Worm (Caenorhabditis elegans) whole organism, L4 larva: ENCODE results near the gene igcm-1.

Source experiments
- D1046.2 ChIP-seq: fragments of 200-800 bp; sonication (Bioruptor generic); IDR thresholded peaks from 2 replicates; pipeline ENCODE4 v1.3.6; 2022; ENCODE audit warnings: missing genetic modification characterization, missing compliant biosample characterization
- F37D6.2 ChIP-seq: sonication (generic microtip); optimal IDR thresholded peaks from 2 replicates; lab custom pipeline; 2016; ENCODE audit warnings: mild to moderate bottlenecking, missing genetic modification characterization, missing compliant biosample characterization
- T20F7.1 ChIP-seq: fragments of 200-800 bp; sonication (Bioruptor generic); optimal IDR thresholded peaks from 2 replicates; lab custom pipeline; 2018; ENCODE audit warnings: mild to moderate bottlenecking, missing genetic modification characterization, missing compliant biosample characterization
- aha-1 ChIP-seq: fragments of 150-350 bp; peaks from one replicate; lab custom pipeline; 2014; ENCODE audit warnings: missing biosample characterization, missing genetic modification characterization
- aly-2 ChIP-seq: sonication (generic microtip); optimal IDR thresholded peaks from 2 replicates; lab custom pipeline; 2018; ENCODE audit warnings: missing biosample characterization, missing genetic modification characterization
- ama-1 ChIP-seq: fragments of 150-350 bp; optimal IDR thresholded peaks from 2 replicates; lab custom pipeline; 2014; ENCODE audit warnings: inconsistent platforms, mixed read lengths
- attf-4 ChIP-seq: sonication (generic microtip); optimal IDR thresholded peaks from 3 replicates; lab custom pipeline; 2017; ENCODE audit warnings: missing biosample characterization, missing genetic modification characterization
- ceh-32 ChIP-seq: sonication (generic microtip); optimal IDR thresholded peaks from 2 replicates; lab custom pipeline; 2016; ENCODE audit warnings: mild to moderate bottlenecking, missing genetic modification characterization, missing compliant biosample characterization; ENCODE audit not compliant: poor library complexity
- ces-1 ChIP-seq: fragments of 150-350 bp; sonication (generic microtip); optimal IDR thresholded peaks from 4 replicates; lab custom pipeline; 2014; ENCODE audit warnings: missing biosample characterization, missing genetic modification reagents, missing genetic modification characterization
- ctbp-1 ChIP-seq: fragments of 200-800 bp; sonication (Bioruptor generic); IDR thresholded peaks from 2 replicates; pipeline ENCODE4 v1.3.6; 2022; ENCODE audit warnings: missing genetic modification reagents, missing genetic modification characterization, missing compliant biosample characterization
- daf-16 ChIP-seq, 3 experiments: sonication (generic microtip); optimal IDR thresholded peaks; 2 replicates each; lab custom pipeline; 2016 to 2017; ENCODE audit warnings: missing genetic modification characterization in 3 of 3, missing genetic modification reagents in 3 of 3, mild to moderate bottlenecking in 2 of 3, missing compliant biosample characterization in 2 of 3, missing biosample characterization in 1 of 3, moderate library complexity in 1 of 3
- dmd-6 ChIP-seq: fragments of 200-800 bp; sonication (Bioruptor generic); IDR thresholded peaks from 2 replicates; pipeline ENCODE4 v1.3.6; 2022; ENCODE audit warnings: missing genetic modification reagents, missing genetic modification characterization, missing compliant biosample characterization
- dve-1 ChIP-seq: sonication (generic microtip); optimal IDR thresholded peaks from 2 replicates; lab custom pipeline; 2017; ENCODE audit warnings: antibody characterized with exemption, mild to moderate bottlenecking, missing genetic modification characterization, missing compliant biosample characterization; ENCODE audit not compliant: insufficient read depth
- fkh-10 ChIP-seq: fragments of 150-350 bp; optimal IDR thresholded peaks from 2 replicates; lab custom pipeline; 2014; ENCODE audit warnings: missing biosample characterization, missing genetic modification reagents, missing genetic modification characterization
- gei-8 ChIP-seq: fragments of 200-800 bp; sonication (Bioruptor generic); optimal IDR thresholded peaks from 2 replicates; lab custom pipeline; 2018; ENCODE audit warnings: mild to moderate bottlenecking, missing genetic modification characterization, missing compliant biosample characterization
- hif-1 ChIP-seq, 2 experiments: sonication (generic microtip); optimal IDR thresholded peaks; 2 replicates each; lab custom pipeline; 2016 to 2017; ENCODE audit warnings: missing compliant biosample characterization in 2 of 2, missing genetic modification characterization in 2 of 2, missing genetic modification reagents in 2 of 2, missing genotype in 2 of 2, mild to moderate bottlenecking in 1 of 2
- hlh-11 ChIP-seq: fragments of 200-800 bp; sonication (Bioruptor generic); optimal IDR thresholded peaks from 2 replicates; lab custom pipeline; 2018; ENCODE audit warnings: mild to moderate bottlenecking, missing genetic modification characterization, missing compliant biosample characterization
- hlh-30 ChIP-seq: sonication (generic microtip); optimal IDR thresholded peaks from 2 replicates; lab custom pipeline; 2017; ENCODE audit warnings: antibody characterized with exemption, mild to moderate bottlenecking, missing genetic modification characterization, missing compliant biosample characterization; ENCODE audit not compliant: insufficient read depth
- hmg-1.1 ChIP-seq: fragments of 200-800 bp; sonication (Bioruptor generic); IDR thresholded peaks from 2 replicates; pipeline ENCODE4 v1.3.6; 2022; ENCODE audit warnings: missing genetic modification reagents, missing genetic modification characterization, missing compliant biosample characterization
- jun-1 ChIP-seq: fragments of 150-350 bp; optimal IDR thresholded peaks from 2 replicates; lab custom pipeline; 2014; ENCODE audit warnings: missing biosample characterization, missing genetic modification reagents, missing genetic modification characterization
- lsy-2 ChIP-seq, 2 experiments: fragments of 150-350 bp in 1 of 2; sonication (generic microtip) in 1 of 2; optimal IDR thresholded peaks; 2 replicates each; lab custom pipeline; 2014 to 2017; ENCODE audit warnings: missing biosample characterization in 2 of 2, missing genetic modification characterization in 2 of 2
- mdl-1 ChIP-seq, 2 experiments: fragments of 150-350 bp in 1 of 2; sonication (generic microtip) in 1 of 2; optimal IDR thresholded peaks; 2 replicates each; lab custom pipeline; 2014 to 2017; ENCODE audit warnings: missing biosample characterization in 2 of 2, missing genetic modification characterization in 2 of 2
- mdt-29 ChIP-seq: fragments of 200-800 bp; sonication (Bioruptor generic); IDR thresholded peaks from 2 replicates; pipeline ENCODE4 v1.3.6; 2022; ENCODE audit warnings: missing genetic modification reagents, missing genetic modification characterization, missing compliant biosample characterization
- mep-1 ChIP-seq: fragments of 150-350 bp; sonication (generic microtip); optimal IDR thresholded peaks from 3 replicates; lab custom pipeline; 2014; ENCODE audit warnings: missing biosample characterization, missing genetic modification characterization
- mes-2 ChIP-seq: sonication (generic microtip); optimal IDR thresholded peaks from 2 replicates; lab custom pipeline; 2016; ENCODE audit warnings: missing genotype, mild to moderate bottlenecking, missing genetic modification characterization, missing compliant biosample characterization; ENCODE audit not compliant: poor library complexity, severe bottlenecking
- mxl-3 ChIP-seq: fragments of 200-800 bp; sonication (Bioruptor generic); optimal IDR thresholded peaks from 2 replicates; lab custom pipeline; 2018; ENCODE audit warnings: mild to moderate bottlenecking, missing genetic modification characterization, missing compliant biosample characterization
- nhr-11 ChIP-seq: fragments of 150-350 bp; optimal IDR thresholded peaks from 2 replicates; lab custom pipeline; 2014; ENCODE audit warnings: missing biosample characterization, missing genetic modification characterization
- nhr-25 ChIP-seq: sonication (generic microtip); optimal IDR thresholded peaks from 2 replicates; lab custom pipeline; 2017; ENCODE audit warnings: missing genetic modification characterization, mild to moderate bottlenecking, missing compliant biosample characterization, antibody characterized with exemption, moderate library complexity, borderline replicate concordance; ENCODE audit not compliant: insufficient read depth
- nhr-28 ChIP-seq: fragments of 150-350 bp; optimal IDR thresholded peaks from 2 replicates; lab custom pipeline; 2014; ENCODE audit warnings: missing biosample characterization, missing genetic modification characterization
- nhr-42 ChIP-seq: fragments of 200-800 bp; sonication (Bioruptor generic); IDR thresholded peaks from 2 replicates; pipeline ENCODE4 v1.3.6; 2022; ENCODE audit warnings: missing genetic modification characterization, missing compliant biosample characterization
- nhr-48 ChIP-seq: sonication (generic microtip); optimal IDR thresholded peaks from 2 replicates; lab custom pipeline; 2016; ENCODE audit warnings: mild to moderate bottlenecking, missing genetic modification characterization, missing compliant biosample characterization
- nhr-6 ChIP-seq: fragments of 150-350 bp; optimal IDR thresholded peaks from 2 replicates; lab custom pipeline; 2014; ENCODE audit warnings: missing biosample characterization, missing genetic modification characterization
- nhr-77 ChIP-seq: fragments of 150-350 bp; optimal IDR thresholded peaks from 2 replicates; lab custom pipeline; 2014; ENCODE audit warnings: missing biosample characterization, missing genetic modification characterization
- pha-4 ChIP-seq, 2 experiments: fragments of 150-350 bp in 1 of 2; fragments of 200-800 bp in 1 of 2; sonication (Bioruptor generic) in 1 of 2; IDR thresholded peaks in 1 of 2; optimal IDR thresholded peaks in 1 of 2; 2 replicates each; pipeline versions ENCODE4 v1.3.6 to Lab custom; 2014 to 2022; ENCODE audit warnings: missing genetic modification characterization in 2 of 2, missing genetic modification reagents in 2 of 2, missing biosample characterization in 1 of 2, missing compliant biosample characterization in 1 of 2
- php-3 ChIP-seq: fragments of 200-800 bp; sonication (Bioruptor generic); IDR thresholded peaks from 2 replicates; pipeline ENCODE4 v1.3.6; 2022; ENCODE audit warnings: missing genetic modification reagents, missing genetic modification characterization, missing compliant biosample characterization
- rbr-2 ChIP-seq: sonication (generic microtip); optimal IDR thresholded peaks from 2 replicates; lab custom pipeline; 2016; ENCODE audit warnings: missing genotype, missing genetic modification characterization, missing compliant biosample characterization
- snpc-4 ChIP-seq: fragments of 150-350 bp; optimal IDR thresholded peaks from 2 replicates; lab custom pipeline; 2014; ENCODE audit warnings: missing biosample characterization, missing genetic modification characterization
- tag-97 ChIP-seq: fragments of 200-800 bp; sonication (Bioruptor generic); IDR thresholded peaks from 2 replicates; pipeline ENCODE4 v1.3.6; 2022; ENCODE audit warnings: missing genetic modification characterization, missing compliant biosample characterization
- unc-62 ChIP-seq, 3 experiments: fragments of 150-350 bp in 1 of 3; sonication (generic microtip); optimal IDR thresholded peaks in 2 of 3; peaks in 1 of 3; 1 replicate in 1 of 3; 2 replicates in 2 of 3; lab custom pipeline; 2014 to 2017; ENCODE audit warnings: missing biosample characterization in 3 of 3, missing genetic modification characterization in 3 of 3, missing genetic modification reagents in 3 of 3, missing genotype in 1 of 3
- zag-1 ChIP-seq: fragments of 150-350 bp; optimal IDR thresholded peaks from 2 replicates; lab custom pipeline; 2014; ENCODE audit warnings: missing biosample characterization, missing genetic modification characterization
- zfp-3 ChIP-seq: fragments of 200-800 bp; sonication (Bioruptor generic); conservative IDR thresholded peaks from 2 replicates; pipeline ENCODE4 v1.3.6; 2022; ENCODE audit warnings: missing genetic modification reagents, missing genetic modification characterization, missing compliant biosample characterization
- zip-11 ChIP-seq: fragments of 200-800 bp; sonication (Bioruptor generic); IDR thresholded peaks from 2 replicates; pipeline ENCODE4 v1.3.6; 2022; ENCODE audit warnings: missing genetic modification characterization, missing compliant biosample characterization
- ztf-7 ChIP-seq: fragments of 150-350 bp; optimal IDR thresholded peaks from 2 replicates; lab custom pipeline; 2014; ENCODE audit warnings: missing biosample characterization, missing genetic modification characterization

The igcm-1 gene

ce11 chrX:828603-829002 is 22.7 kb downstream of the igcm-1 start, which contains the start of gene wdr-54:
Gene wdr-54 (plus strand): TSS chrX:828903.
- TF ChIP-seq mdt-29 (GFP tag; lab: Robert Waterston, UW) (no peak), ama-1 (lab: Kevin White, UChicago) (no peak), zfp-3 (GFP tag; lab: Robert Waterston, UW) (no peak), attf-4 (tag; lab: Kevin White, UChicago) (no peak), jun-1 (tag; lab: Kevin White, UChicago) (no peak), pha-4 (GFP tag; IDR thresholded peaks at IDR 0.05; lab: Robert Waterston, UW) (no peak), pha-4 (tag; optimal IDR thresholded peaks at IDR 0.05; lab: Kevin White, UChicago) (no peak), zag-1 (no peak), nhr-42 (GFP tag; lab: Robert Waterston, UW) (no peak), tag-97 (GFP tag; lab: Robert Waterston, UW) (no peak), aly-2 (tag; lab: Kevin White, UChicago) (no peak), ceh-32 (tag; lab: Kevin White, UChicago) (no peak)

- TF ChIP-seq nhr-48 (tag; lab: Kevin White, UChicago) (peak; percentile 27), nhr-6 (tag; lab: Kevin White, UChicago) (peak; percentile 59), D1046.2 (GFP tag; lab: Robert Waterston, UW) (no peak), ctbp-1 (GFP tag; lab: Robert Waterston, UW) (peak; percentile 82), dve-1 (tag; lab: Kevin White, UChicago) (peak; percentile 52), snpc-4 (tag; lab: Kevin White, UChicago) (no peak), jun-1 (tag; lab: Kevin White, UChicago) (peak; percentile 22), hlh-30 (tag; lab: Kevin White, UChicago) (peak; percentile 82), ztf-7 (tag; lab: Kevin White, UChicago) (peak; percentile 21), fkh-10 (GFP tag; lab: Kevin White, UChicago) (peak; percentile 89), mep-1 (tag; lab: Kevin White, UChicago) (peak; percentile 63), lsy-2 (tag; optimal IDR thresholded peaks at IDR 0.05; lab: Kevin White, UChicago) (peak in 1 of 2 experiments; percentile 71), ces-1 (GFP tag; lab: Kevin White, UChicago) (peak; percentile 46), mxl-3 (GFP tag; lab: Kevin White, UChicago) (peak; percentile 76), nhr-25 (tag; lab: Kevin White, UChicago) (peak; percentile 85), dmd-6 (GFP tag; lab: Robert Waterston, UW) (peak; percentile 38; the same call in 1 of the 2 replicates), php-3 (GFP tag; lab: Robert Waterston, UW) (no peak), gei-8 (GFP tag; lab: Kevin White, UChicago) (no peak), nhr-42 (GFP tag; lab: Robert Waterston, UW) (no peak), zip-11 (GFP tag; lab: Robert Waterston, UW) (no peak), T20F7.1 (no peak), nhr-77 (tag; lab: Kevin White, UChicago) (peak; percentile 33), F37D6.2 (tag; lab: Kevin White, UChicago) (peak; percentile 3), nhr-28 (tag; lab: Kevin White, UChicago) (peak; percentile 91), hmg-1.1 (GFP tag; lab: Robert Waterston, UW) (peak; percentile 69; the same call in 1 of the 2 replicates), rbr-2 (tag; lab: Kevin White, UChicago) (peak; percentile 76), daf-16 (GFP tag; optimal IDR thresholded peaks at IDR 0.05; lab: Kevin White, UChicago) (no peak), daf-16 (tag; optimal IDR thresholded peaks at IDR 0.05; lab: Kevin White, UChicago) (peak; percentile 52), mes-2 (tag; lab: Kevin White, UChicago) (peak; percentile 75), hif-1 (tag; optimal IDR thresholded peaks at IDR 0.05; lab: Kevin White, UChicago) (peak in 1 of 2 experiments; percentile 45), pha-4 (GFP tag; IDR thresholded peaks at IDR 0.05; lab: Robert Waterston, UW) (no peak), pha-4 (tag; optimal IDR thresholded peaks at IDR 0.05; lab: Kevin White, UChicago) (peak; percentile 90), hlh-11 (tag; lab: Kevin White, UChicago) (peak; percentile 55), mdl-1 (tag; optimal IDR thresholded peaks at IDR 0.05; lab: Kevin White, UChicago) (peak; percentile 60 to 87), nhr-11 (tag; lab: Kevin White, UChicago) (peak; percentile 82), aha-1 (no peak), unc-62 (GFP tag; optimal IDR thresholded peaks at IDR 0.05 in 1 of 2; lab: Kevin White, UChicago) (peak in 1 of 2 experiments; percentile 97), unc-62 (tag; optimal IDR thresholded peaks at IDR 0.05; lab: Kevin White, UChicago) (no peak)
These were observed 23.8 kb downstream of the igcm-1 start for ce11 chrX:827502-827901.
